Worm (Caenorhabditis elegans) whole organism, L3 larva: ENCODE measurements around the gene chk-1.

Experiments
- fos-1 ChIP-seq: fragments of 150-350 bp; optimal IDR thresholded peaks from 2 replicates; lab custom pipeline; 2014; ENCODE audit warnings: missing biosample characterization, missing genetic modification characterization
- nhr-11 ChIP-seq: fragments of 150-350 bp; optimal IDR thresholded peaks from 2 replicates; lab custom pipeline; 2014; ENCODE audit warnings: missing biosample characterization, missing genetic modification characterization
- skn-1 ChIP-seq: fragments of 150-350 bp; optimal IDR thresholded peaks from 2 replicates; lab custom pipeline; 2014; ENCODE audit warnings: missing biosample characterization, missing genetic modification characterization
- unc-39 ChIP-seq: sonication (generic microtip); optimal IDR thresholded peaks from 4 replicates; lab custom pipeline; 2017; ENCODE audit warnings: missing biosample characterization, missing genetic modification characterization
- ztf-11 ChIP-seq: fragments of 150-350 bp; optimal IDR thresholded peaks from 2 replicates; lab custom pipeline; 2014; ENCODE audit warnings: missing biosample characterization, missing genetic modification characterization

- TF ChIP-seq nhr-11 (tag; lab: Kevin White, UChicago) (no peak), ztf-11 (tag; lab: Kevin White, UChicago) (no peak), fos-1 (tag; lab: Kevin White, UChicago) (no peak), unc-39 (tag; lab: Kevin White, UChicago) (no peak), skn-1 (no peak)
Observed at ce11 chrV:3738409-3738808, 20.9 kb downstream of the chk-1 start.
